Worm (Caenorhabditis elegans) whole organism, dauer: ENCODE results near the gene sqv-3.

ENCODE experiments used
- unc-62 ChIP-seq: sonication (generic microtip); optimal IDR thresholded peaks from 2 replicates; lab custom pipeline; 2017; ENCODE audit warnings: missing biosample characterization, missing genetic modification reagents, missing genetic modification characterization

sqv-3 gene

DNA sequence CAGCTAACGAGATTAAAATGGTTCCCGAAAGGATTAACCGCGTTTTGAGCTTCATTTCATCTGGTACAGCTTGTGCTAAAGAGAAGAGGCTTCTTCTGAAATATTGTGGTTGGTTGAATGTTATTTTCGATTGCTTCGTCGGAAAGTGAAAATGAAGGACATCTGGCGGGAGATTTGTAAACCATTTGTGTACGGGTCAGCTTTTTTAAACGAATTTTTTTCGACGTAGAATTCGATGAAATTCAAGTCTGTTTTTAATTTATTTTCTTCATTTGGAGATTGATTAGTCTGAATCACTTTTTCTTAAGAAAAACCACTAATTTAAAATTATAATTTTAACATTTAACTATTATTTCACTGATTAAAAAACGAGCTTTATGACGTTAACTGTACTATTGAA, at the start of gene sqv-3:
sqv-3 (minus strand) TSS at position 101 of the 400 bp plus-strand sequence.
- no peak for TF ChIP-seq unc-62 (GFP tag; lab: Kevin White, UChicago)

DNA sequence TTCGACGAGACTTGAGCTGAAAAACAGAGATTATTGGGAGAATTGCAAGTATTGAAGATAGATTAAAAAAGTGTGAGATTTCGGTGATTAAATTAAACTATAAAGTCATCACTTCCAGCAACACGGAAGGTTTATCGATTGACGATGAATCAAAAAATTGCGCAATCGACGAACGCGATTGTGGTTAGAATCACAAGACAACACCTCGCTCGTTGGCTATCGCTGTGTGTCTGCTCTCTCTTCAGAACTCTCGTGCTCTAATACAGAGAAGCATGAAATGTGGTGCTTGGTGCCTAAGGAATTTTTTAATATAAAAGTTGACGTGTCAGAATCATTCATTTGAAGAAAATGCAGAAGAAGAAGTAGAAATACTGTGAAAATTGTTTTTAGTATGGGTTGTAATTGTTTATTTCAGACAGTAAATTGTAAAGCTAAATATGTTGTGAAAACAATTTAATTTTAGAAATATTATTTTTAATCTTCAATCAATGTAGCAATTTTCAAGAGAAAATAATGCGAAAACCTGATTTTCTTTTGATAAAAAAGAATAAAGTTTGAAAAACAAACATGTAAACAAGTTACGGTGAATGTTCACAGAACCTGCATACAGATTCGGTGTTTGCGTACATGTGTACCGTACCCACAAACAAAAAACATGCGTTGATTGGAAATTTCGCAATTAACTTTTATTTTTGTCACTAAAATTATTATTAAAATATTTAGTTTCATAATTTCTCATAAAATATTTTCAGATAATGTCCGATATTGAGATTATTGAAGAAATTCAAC, 47.2 kb upstream of the sqv-3 start, which contains the start of the genes ZK632.10 and ZK632.11:
ZK632.10 (minus strand) TSS at position 560 of the 789 bp plus-strand sequence.
ZK632.11 (plus strand) TSS at position 753 of the 789 bp plus-strand sequence.
- no peak for TF ChIP-seq unc-62 (GFP tag; lab: Kevin White, UChicago)

DNA sequence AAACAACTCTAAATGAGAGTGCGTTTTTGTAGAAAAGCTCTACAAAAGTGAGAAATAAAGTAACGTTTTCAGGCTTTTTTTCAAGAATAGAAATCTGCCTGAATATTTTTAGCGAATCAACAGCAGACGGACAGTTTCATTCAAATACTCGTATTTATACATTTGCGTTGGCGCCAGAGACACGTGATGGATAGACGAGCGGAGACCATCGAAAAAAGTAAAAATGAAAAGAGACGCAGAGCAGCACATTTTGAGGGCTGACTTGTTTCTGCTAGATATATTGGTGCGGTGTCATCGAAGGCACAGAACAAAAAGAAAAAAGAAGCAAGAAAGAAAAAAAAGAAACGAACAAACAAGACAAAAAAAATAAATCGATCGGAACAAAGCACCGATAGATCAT, 45.9 kb upstream of the sqv-3 start:
- TF ChIP-seq unc-62 (GFP tag; lab: Kevin White, UChicago): no peak

DNA sequence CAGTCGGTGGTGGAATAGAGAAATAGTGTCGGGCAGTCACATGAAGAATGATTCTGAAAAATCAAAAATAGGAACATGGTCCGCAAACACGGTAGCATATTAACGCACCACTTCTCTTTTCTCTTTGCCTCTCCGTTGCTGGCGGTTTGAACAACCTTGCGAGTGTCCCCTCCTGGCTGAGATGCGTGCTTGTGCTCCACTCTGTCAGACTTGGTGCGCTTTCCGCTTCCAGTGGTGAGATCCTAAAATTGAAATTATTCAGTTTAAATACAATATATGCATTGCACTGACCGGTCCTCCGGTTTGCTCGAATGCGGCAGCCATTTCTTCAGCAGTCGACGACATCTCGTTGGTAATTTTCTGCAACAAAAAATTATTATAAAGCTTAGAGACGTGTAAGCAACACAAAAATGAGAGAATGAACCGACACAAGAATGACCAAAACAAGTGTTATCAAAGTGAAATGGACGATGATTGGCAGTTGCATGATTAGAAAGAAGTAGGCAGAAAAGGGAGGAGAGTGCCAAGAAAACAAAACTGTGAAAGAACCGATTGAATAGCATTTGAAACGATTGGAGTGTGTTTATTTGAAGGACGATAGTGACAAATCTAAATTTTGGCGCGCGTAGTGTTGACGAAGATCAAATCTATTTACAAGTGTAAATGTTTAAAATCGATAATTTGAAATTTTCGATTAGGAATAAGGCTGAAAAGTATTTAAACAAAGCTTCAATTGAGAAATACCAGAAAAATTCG, 45.1 kb upstream of the sqv-3 start, which contains the start of gene ZK632.9:
ZK632.9 (minus strand) TSS at position 360 of the 756 bp plus-strand sequence.
- no peak for TF ChIP-seq unc-62 (GFP tag; lab: Kevin White, UChicago)

DNA sequence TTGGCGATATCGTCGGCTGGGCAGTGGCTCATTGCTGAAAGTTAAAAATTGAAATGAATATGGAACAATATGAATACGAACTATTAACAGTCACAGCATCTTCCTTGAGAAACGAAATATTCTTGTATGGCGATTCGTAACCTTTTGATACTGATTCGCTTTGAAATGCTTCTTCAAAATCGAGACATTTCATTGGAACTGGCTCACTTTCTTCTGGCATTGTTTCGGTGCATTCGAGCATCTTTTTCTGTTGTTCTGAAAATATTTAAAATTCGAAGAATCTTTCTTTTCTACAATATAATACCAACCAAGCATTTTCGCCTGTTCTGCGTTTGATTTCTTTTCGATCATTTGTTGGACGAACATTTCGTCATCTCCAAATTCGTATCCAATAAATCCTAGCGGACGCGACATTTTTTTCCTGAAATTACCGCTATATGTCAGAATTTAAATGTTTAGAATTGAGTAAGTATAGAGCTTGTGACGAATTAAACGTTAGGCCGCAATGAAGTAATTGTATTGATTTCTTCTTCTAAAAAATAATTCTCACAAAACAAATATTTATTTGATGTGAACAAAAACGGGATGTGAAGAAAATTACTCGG, 44.3 kb upstream of the sqv-3 start, which contains the start of gene lin-52:
lin-52 (minus strand) TSS at position 421 of the 605 bp plus-strand sequence.
- no peak for TF ChIP-seq unc-62 (GFP tag; lab: Kevin White, UChicago)

DNA sequence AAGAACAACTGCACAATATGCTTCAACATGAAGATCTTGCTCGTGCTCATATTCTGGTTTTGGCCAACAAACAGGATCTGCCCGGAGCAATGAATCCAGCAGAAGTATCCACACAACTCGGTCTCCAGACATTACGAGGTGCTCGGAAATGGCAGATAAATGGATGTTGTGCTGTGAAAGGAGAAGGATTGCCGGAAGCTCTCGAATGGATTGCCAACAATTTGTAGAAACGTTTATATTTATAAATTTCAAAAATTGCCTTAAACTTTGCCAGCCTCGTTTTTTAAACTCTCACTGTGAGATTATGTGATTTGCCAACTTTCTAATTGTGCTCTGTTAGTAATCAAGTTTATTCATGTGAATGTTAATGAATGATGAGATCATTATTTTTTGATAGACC, 43.6 kb upstream of the sqv-3 start:
- no peak for TF ChIP-seq unc-62 (GFP tag; lab: Kevin White, UChicago)

DNA sequence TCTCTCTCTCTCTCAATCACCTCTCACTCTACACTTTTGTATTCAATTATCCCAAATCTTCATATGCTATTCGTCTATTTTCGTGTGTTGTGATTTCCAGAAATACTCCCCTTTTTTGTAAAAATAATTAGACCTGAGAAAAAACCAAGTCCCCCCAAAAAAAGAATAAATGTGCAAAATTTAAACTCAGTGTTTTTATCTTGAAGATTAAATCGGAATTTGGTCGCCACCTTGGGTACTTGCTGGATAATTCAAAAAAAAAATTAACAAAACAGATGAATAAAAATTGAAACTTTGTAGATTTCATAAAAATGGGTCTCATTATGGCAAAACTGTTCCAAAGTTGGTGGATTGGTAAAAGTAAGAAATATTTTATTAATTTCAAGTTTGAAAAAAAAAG, 42.8 kb upstream of the sqv-3 start, which contains the start of gene arl-5:
arl-5 (plus strand) TSS at position 301 of the 400 bp plus-strand sequence.
- no peak for TF ChIP-seq unc-62 (GFP tag; lab: Kevin White, UChicago)

DNA sequence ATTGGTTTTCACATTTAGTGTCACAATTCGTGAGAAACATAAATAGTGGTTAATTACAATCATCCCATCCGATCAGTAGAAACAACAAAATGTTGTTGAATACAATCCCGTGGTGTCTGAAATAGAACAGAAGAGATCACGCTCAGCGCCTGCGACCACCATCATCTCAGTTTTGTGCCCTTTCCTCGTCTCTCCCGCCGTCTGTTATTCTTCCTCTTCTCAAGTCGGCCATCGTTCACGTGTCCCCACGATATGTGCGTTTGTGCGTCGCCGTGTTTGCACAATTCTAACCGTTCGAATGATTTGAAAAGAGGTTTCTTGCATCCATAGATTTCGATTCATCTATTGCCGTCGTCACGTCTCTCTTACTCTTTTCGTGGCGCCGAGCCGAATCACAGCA, 38.6 kb upstream of the sqv-3 start, which contains the start of gene panl-3:
panl-3 (plus strand) TSS at position 294 of the 400 bp plus-strand sequence.
- no peak for TF ChIP-seq unc-62 (GFP tag; lab: Kevin White, UChicago)

DNA sequence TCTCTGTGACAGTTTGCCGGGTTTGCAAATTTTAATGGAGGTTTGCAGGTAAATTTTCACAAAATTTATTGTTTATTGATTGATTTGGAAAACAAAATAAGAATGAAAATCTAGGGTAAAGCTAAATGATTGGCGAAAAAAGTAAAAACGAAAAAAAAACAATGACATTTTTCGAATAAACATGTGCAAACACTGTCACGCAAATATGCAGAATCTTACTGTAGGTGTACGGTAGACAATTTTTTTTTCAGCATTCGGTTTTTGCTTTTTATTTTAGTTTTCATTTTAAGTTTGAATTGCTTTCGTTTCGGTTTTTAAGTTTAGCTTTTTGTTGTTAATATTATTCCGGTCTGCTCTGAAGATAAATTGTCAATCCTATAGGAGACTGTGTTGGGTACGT, 37.7 kb upstream of the sqv-3 start:
- TF ChIP-seq unc-62 (GFP tag; lab: Kevin White, UChicago): no peak

DNA sequence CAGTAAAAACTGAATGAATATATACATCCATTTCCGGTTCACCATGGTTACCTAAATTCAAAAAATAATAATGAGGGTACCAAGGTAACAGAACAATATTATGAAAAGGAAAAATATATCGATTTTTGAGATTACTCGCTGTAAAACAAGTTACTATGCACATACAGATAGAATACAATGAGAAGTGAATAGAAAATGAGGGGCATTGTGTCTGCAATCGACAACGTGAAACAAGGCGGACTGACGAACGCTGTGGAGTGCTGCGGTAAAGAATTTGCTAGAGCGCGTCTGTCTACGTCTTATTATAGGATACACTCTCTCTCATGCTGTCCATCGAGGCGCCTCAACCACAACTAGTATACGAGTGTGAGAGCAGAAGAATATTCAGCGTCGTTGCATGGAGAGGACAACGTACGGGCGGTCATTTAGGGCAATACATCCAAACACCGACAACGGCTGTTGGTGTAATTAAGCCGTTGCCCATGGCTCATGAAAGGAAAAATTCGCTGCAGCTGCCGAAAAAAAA, 37.0 kb upstream of the sqv-3 start, which contains the start of gene cnx-1:
cnx-1 (minus strand) TSS at position 51 of the 526 bp plus-strand sequence.
- TF ChIP-seq unc-62 (GFP tag; lab: Kevin White, UChicago): no peak

DNA sequence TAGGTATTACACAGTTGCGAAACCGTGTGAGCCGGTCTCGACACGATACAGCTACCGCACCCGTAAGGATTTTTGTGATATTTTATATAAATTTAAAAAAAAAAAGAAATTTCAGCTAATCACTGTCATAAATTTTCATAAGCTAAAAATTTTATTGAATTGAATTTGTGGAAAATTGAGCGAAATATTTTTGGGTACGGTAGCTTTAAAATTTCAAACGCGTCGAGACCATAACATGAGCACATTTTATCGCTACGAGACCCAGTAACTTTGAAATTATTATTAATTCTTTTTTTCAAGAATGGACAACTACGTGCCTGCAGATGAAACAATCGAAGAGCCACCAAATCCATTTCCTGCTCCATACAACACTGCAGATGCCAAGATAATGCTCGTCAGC, 33.0 kb upstream of the sqv-3 start, which contains the start of gene ZK632.14:
ZK632.14 (plus strand) TSS at position 301 of the 400 bp plus-strand sequence.
- TF ChIP-seq unc-62 (GFP tag; lab: Kevin White, UChicago): no peak

DNA sequence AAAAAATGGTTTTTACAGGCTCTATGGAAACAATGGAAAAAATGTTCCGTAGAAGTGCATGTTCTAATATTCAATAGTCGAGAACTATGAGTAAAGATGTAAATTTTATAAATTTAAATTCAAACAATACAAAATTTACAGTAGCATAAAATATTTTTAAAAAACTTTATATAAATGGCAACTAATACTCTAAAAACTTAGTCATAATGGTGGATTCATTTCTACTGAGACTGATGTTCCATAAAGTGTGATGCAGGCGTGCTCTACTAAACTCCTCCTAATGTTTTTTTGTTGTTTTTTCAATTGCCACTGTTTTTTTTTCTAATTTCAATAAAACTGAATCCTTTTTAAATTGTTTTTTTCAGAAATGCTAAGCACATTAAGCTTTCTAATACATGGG, 28.0 kb upstream of the sqv-3 start, which contains the start of gene gtap-2:
gtap-2 (plus strand) TSS at position 366 of the 400 bp plus-strand sequence.
- no peak for TF ChIP-seq unc-62 (GFP tag; lab: Kevin White, UChicago)

DNA sequence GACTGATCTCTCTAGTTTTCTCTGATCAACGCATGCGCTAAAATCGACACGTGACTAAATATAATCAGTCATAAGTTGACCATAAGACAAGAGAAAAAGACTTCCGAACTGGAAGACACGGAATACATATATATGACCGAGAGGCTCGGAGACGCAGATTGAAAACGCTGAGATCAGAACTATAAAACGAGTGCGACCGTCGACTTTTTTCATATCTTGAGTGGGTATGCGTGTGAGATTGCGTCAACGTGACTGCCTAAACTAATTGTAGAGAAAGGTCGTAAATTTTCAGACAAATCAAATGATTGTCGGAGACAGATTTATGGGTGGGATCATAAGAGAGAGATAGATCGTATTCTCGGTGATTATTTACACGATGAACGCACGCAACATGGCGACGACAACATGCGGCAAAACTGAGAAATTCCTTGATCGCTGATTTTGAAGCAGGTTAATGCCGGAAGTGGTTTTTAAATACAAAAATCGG, 27.4 kb upstream of the sqv-3 start:
- TF ChIP-seq unc-62 (GFP tag; lab: Kevin White, UChicago): no peak

DNA sequence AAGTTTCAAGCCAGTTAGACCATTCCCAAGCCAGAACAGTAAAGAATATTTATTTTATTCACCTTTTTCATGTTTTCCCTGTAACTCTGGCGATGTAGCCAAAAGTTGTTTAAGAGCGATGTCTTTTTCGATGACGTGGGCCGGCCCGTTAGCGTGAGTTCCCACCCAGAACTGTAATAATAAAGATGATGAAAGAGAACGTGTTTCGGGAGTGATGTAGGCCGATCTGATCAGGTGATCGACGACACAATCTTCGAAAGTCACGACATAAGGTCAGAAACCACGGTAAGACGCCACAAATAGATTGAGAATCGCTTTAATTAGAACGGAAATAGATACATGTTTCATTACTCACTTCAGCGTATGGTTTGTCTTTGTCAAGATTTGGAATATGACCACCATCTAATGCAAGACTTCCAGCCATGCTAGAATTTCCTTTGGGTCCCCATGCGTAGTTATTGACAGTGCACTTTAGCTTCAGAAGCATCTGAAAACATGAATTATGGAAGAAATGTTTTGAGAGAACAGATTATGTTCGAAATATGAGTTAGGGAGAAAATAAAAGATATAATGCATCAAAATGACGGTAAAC, 26.9 kb upstream of the sqv-3 start, which contains the start of gene ZK632.4:
ZK632.4 (minus strand) TSS at position 487 of the 592 bp plus-strand sequence.
- TF ChIP-seq unc-62 (GFP tag; lab: Kevin White, UChicago): no peak
